Worm (Caenorhabditis elegans) whole organism, late embryonic: Measurements from ENCODE around the gene T24E12.2.

Experiments
- K02D7.2 ChIP-seq: sonication (generic microtip); optimal IDR thresholded peaks from 2 replicates; lab custom pipeline; 2017; ENCODE audit warnings: mild to moderate bottlenecking, missing genetic modification characterization, missing compliant biosample characterization
- K09A11.1 ChIP-seq: sonication (generic microtip); optimal IDR thresholded peaks from 2 replicates; lab custom pipeline; 2017; ENCODE audit warnings: antibody characterized with exemption, mild to moderate bottlenecking, missing genetic modification characterization, missing compliant biosample characterization; ENCODE audit not compliant: insufficient read depth
- ahr-1 ChIP-seq: sonication (generic microtip); optimal IDR thresholded peaks from 2 replicates; lab custom pipeline; 2016; ENCODE audit warnings: missing genetic modification characterization, missing compliant biosample characterization
- ceh-14 ChIP-seq: sonication (generic microtip); optimal IDR thresholded peaks from 2 replicates; lab custom pipeline; 2016; ENCODE audit warnings: missing genotype, missing genetic modification characterization, missing compliant biosample characterization
- ceh-18 ChIP-seq: sonication (generic microtip); optimal IDR thresholded peaks from 2 replicates; lab custom pipeline; 2016; ENCODE audit warnings: missing genetic modification characterization, missing compliant biosample characterization
- ceh-22 ChIP-seq: sonication (generic microtip); optimal IDR thresholded peaks from 2 replicates; lab custom pipeline; 2017; ENCODE audit warnings: missing biosample characterization, missing genetic modification characterization
- ceh-24 ChIP-seq: sonication (generic microtip); optimal IDR thresholded peaks from 2 replicates; lab custom pipeline; 2016; ENCODE audit warnings: mild to moderate bottlenecking, missing genetic modification characterization, missing compliant biosample characterization
- ceh-30 ChIP-seq: fragments of 150-350 bp; optimal IDR thresholded peaks from 2 replicates; lab custom pipeline; 2014; ENCODE audit warnings: missing biosample characterization, missing genetic modification characterization
- ceh-31 ChIP-seq: sonication (generic microtip); optimal IDR thresholded peaks from 2 replicates; lab custom pipeline; 2016; ENCODE audit warnings: missing genetic modification characterization, missing compliant biosample characterization
- ceh-34 ChIP-seq: sonication (generic microtip); optimal IDR thresholded peaks from 2 replicates; lab custom pipeline; 2016; ENCODE audit warnings: mild to moderate bottlenecking, missing genetic modification characterization, missing compliant biosample characterization
- ceh-45 ChIP-seq: fragments of 200-800 bp; sonication (Bioruptor generic); IDR thresholded peaks from 2 replicates; pipeline ENCODE4 v1.3.6; 2022; ENCODE audit warnings: missing genetic modification reagents, missing genetic modification characterization, missing compliant biosample characterization
- ceh-48 ChIP-seq: sonication (generic microtip); optimal IDR thresholded peaks from 2 replicates; lab custom pipeline; 2016; ENCODE audit warnings: missing genetic modification characterization, inconsistent platforms, missing compliant biosample characterization
- ceh-6 ChIP-seq: fragments of 200-800 bp; sonication (Bioruptor generic); optimal IDR thresholded peaks from 2 replicates; lab custom pipeline; 2018; ENCODE audit warnings: mild to moderate bottlenecking, missing genetic modification characterization, missing compliant biosample characterization
- ceh-9 ChIP-seq: sonication (generic microtip); optimal IDR thresholded peaks from 2 replicates; lab custom pipeline; 2016; ENCODE audit warnings: mild to moderate bottlenecking, missing genetic modification characterization, inconsistent platforms, missing compliant biosample characterization
- che-1 ChIP-seq: sonication (generic microtip); optimal IDR thresholded peaks from 2 replicates; lab custom pipeline; 2016; ENCODE audit warnings: mild to moderate bottlenecking, missing genetic modification characterization, missing compliant biosample characterization
- dmd-4 ChIP-seq: sonication (generic microtip); optimal IDR thresholded peaks from 2 replicates; lab custom pipeline; 2016; ENCODE audit warnings: borderline replicate concordance, missing genetic modification characterization, missing compliant biosample characterization
- dve-1 ChIP-seq: sonication (generic microtip); optimal IDR thresholded peaks from 2 replicates; lab custom pipeline; 2017; ENCODE audit warnings: antibody characterized with exemption, mild to moderate bottlenecking, missing genetic modification characterization, missing compliant biosample characterization
- elt-2 ChIP-seq: sonication (generic microtip); optimal IDR thresholded peaks from 2 replicates; lab custom pipeline; 2016; ENCODE audit warnings: missing genetic modification reagents, missing genetic modification characterization, missing compliant biosample characterization
- elt-4 ChIP-seq: sonication (generic microtip); optimal IDR thresholded peaks from 2 replicates; lab custom pipeline; 2016; ENCODE audit warnings: missing genetic modification characterization, missing compliant biosample characterization
- ets-4 ChIP-seq: sonication (generic microtip); optimal IDR thresholded peaks from 2 replicates; lab custom pipeline; 2016; ENCODE audit warnings: missing genetic modification characterization, missing compliant biosample characterization
- eyg-1 ChIP-seq: sonication (generic microtip); optimal IDR thresholded peaks from 2 replicates; lab custom pipeline; 2016; ENCODE audit warnings: missing genotype, missing genetic modification characterization, missing compliant biosample characterization
- fax-1 ChIP-seq: sonication (generic microtip); optimal IDR thresholded peaks from 2 replicates; lab custom pipeline; 2016; ENCODE audit warnings: missing genotype, missing genetic modification characterization, missing compliant biosample characterization
- gmeb-2 ChIP-seq: sonication (generic microtip); optimal IDR thresholded peaks from 2 replicates; lab custom pipeline; 2016; ENCODE audit warnings: missing genetic modification characterization, inconsistent platforms, missing compliant biosample characterization
- hlh-30 ChIP-seq: sonication (generic microtip); optimal IDR thresholded peaks from 2 replicates; lab custom pipeline; 2017; ENCODE audit warnings: antibody characterized with exemption, missing genetic modification characterization, missing compliant biosample characterization; ENCODE audit not compliant: insufficient read depth
- lim-6 ChIP-seq: sonication (generic microtip); optimal IDR thresholded peaks from 2 replicates; lab custom pipeline; 2016; ENCODE audit warnings: missing genetic modification characterization, missing compliant biosample characterization
- madf-2 ChIP-seq: sonication (generic microtip); optimal IDR thresholded peaks from 2 replicates; lab custom pipeline; 2017; ENCODE audit warnings: missing genetic modification characterization, missing compliant biosample characterization
- mec-3 ChIP-seq: sonication (generic microtip); optimal IDR thresholded peaks from 2 replicates; lab custom pipeline; 2016; ENCODE audit warnings: borderline replicate concordance, missing genetic modification characterization, missing compliant biosample characterization
- nfya-1 ChIP-seq: sonication (generic microtip); optimal IDR thresholded peaks from 2 replicates; lab custom pipeline; 2017; ENCODE audit warnings: missing genetic modification characterization, mild to moderate bottlenecking, missing compliant biosample characterization, antibody characterized with exemption, moderate library complexity
- nhr-11 ChIP-seq: fragments of 150-350 bp; optimal IDR thresholded peaks from 2 replicates; lab custom pipeline; 2014; ENCODE audit warnings: missing biosample characterization, missing genetic modification characterization
- nhr-232 ChIP-seq: sonication (generic microtip); optimal IDR thresholded peaks from 2 replicates; lab custom pipeline; 2016; ENCODE audit warnings: missing genetic modification characterization, missing compliant biosample characterization
- pag-3 ChIP-seq: sonication (generic microtip); optimal IDR thresholded peaks from 2 replicates; lab custom pipeline; 2016; ENCODE audit warnings: missing compliant biosample characterization, missing genetic modification characterization, borderline replicate concordance
- pat-9 ChIP-seq: fragments of 200-800 bp; sonication (Bioruptor generic); optimal IDR thresholded peaks from 2 replicates; lab custom pipeline; 2018; ENCODE audit warnings: mild to moderate bottlenecking, missing genetic modification characterization, moderate library complexity, missing compliant biosample characterization
- pax-1 ChIP-seq: fragments of 150-350 bp; optimal IDR thresholded peaks from 2 replicates; lab custom pipeline; 2014; ENCODE audit warnings: missing biosample characterization, missing genetic modification characterization
- pha-2 ChIP-seq: sonication (generic microtip); optimal IDR thresholded peaks from 2 replicates; lab custom pipeline; 2017; ENCODE audit warnings: mild to moderate bottlenecking, missing genetic modification characterization, missing compliant biosample characterization
- pha-4 ChIP-seq: fragments of 150-350 bp; optimal IDR thresholded peaks from 2 replicates; lab custom pipeline; 2018; ENCODE audit warnings: missing biosample characterization, missing genetic modification reagents, missing genetic modification characterization
- pqm-1 ChIP-seq: sonication (generic microtip); optimal IDR thresholded peaks from 2 replicates; lab custom pipeline; 2016; ENCODE audit warnings: missing genetic modification characterization, missing compliant biosample characterization
- pros-1 ChIP-seq: fragments of 150-350 bp; optimal IDR thresholded peaks from 2 replicates; lab custom pipeline; 2014; ENCODE audit warnings: missing biosample characterization, missing genetic modification reagents, missing genetic modification characterization
- ref-2 ChIP-seq: sonication (generic microtip); optimal IDR thresholded peaks from 2 replicates; lab custom pipeline; 2016; ENCODE audit warnings: missing genetic modification characterization, missing compliant biosample characterization
- sox-2 ChIP-seq: fragments of 200-800 bp; sonication (Bioruptor generic); IDR thresholded peaks from 2 replicates; pipeline ENCODE4 v1.3.6; 2022; ENCODE audit warnings: missing genetic modification reagents, missing genetic modification characterization, missing compliant biosample characterization
- sox-4 ChIP-seq: sonication (generic microtip); optimal IDR thresholded peaks from 2 replicates; lab custom pipeline; 2017; ENCODE audit warnings: mild to moderate bottlenecking, missing genetic modification characterization, inconsistent platforms, missing compliant biosample characterization
- tbx-2 ChIP-seq: sonication (generic microtip); optimal IDR thresholded peaks from 2 replicates; lab custom pipeline; 2016; ENCODE audit warnings: missing genetic modification characterization, missing compliant biosample characterization
- tbx-7 ChIP-seq: sonication (generic microtip); optimal IDR thresholded peaks from 2 replicates; lab custom pipeline; 2016; ENCODE audit warnings: missing genotype, missing genetic modification characterization, missing compliant biosample characterization
- ttx-3 ChIP-seq: sonication (generic microtip); optimal IDR thresholded peaks from 2 replicates; lab custom pipeline; 2016; ENCODE audit warnings: missing genetic modification reagents, missing genetic modification characterization, missing compliant biosample characterization
- unc-42 ChIP-seq: sonication (generic microtip); optimal IDR thresholded peaks from 2 replicates; lab custom pipeline; 2016; ENCODE audit warnings: missing genotype, missing genetic modification characterization, missing compliant biosample characterization
- unc-86 ChIP-seq: sonication (generic microtip); optimal IDR thresholded peaks from 2 replicates; lab custom pipeline; 2016; ENCODE audit warnings: missing genetic modification characterization, missing compliant biosample characterization
- zip-5 ChIP-seq: sonication (generic microtip); optimal IDR thresholded peaks from 2 replicates; lab custom pipeline; 2016; ENCODE audit warnings: missing genetic modification characterization, missing compliant biosample characterization
- ztf-16 ChIP-seq: sonication (generic microtip); optimal IDR thresholded peaks from 2 replicates; lab custom pipeline; 2017; ENCODE audit warnings: missing genetic modification characterization, missing compliant biosample characterization

Gene T24E12.2

ce11 chrII:3808104-3808503 lies 25.4 kb downstream of the T24E12.2 start, which contains the start of gene F54D10.5:
Gene F54D10.5, minus strand, starts transcription at chrII:3808177.
- TF ChIP-seq ceh-14 (tag; lab: Kevin White, UChicago): no peak
- no peak for TF ChIP-seq elt-4 (tag; lab: Kevin White, UChicago)
- no peak for TF ChIP-seq fax-1
- TF ChIP-seq pat-9 (tag; lab: Kevin White, UChicago): no peak
- peak; percentile 70 for TF ChIP-seq nfya-1
- TF ChIP-seq ceh-45 (GFP tag; lab: Robert Waterston, UW): no peak
- TF ChIP-seq elt-2 (tag; lab: Kevin White, UChicago): peak; percentile 78
- TF ChIP-seq ceh-18 (tag; lab: Kevin White, UChicago): peak; percentile 32
- TF ChIP-seq ceh-24 (tag; lab: Kevin White, UChicago): no peak
- no peak for TF ChIP-seq ceh-34 (tag; lab: Kevin White, UChicago)
- TF ChIP-seq sox-4 (tag; lab: Kevin White, UChicago): peak; percentile 4
- TF ChIP-seq ets-4 (tag; lab: Kevin White, UChicago): no peak
- TF ChIP-seq mec-3 (tag; lab: Kevin White, UChicago): no peak
- no peak for TF ChIP-seq pros-1 (tag; lab: Kevin White, UChicago)
- no peak for TF ChIP-seq sox-2 (GFP tag; lab: Robert Waterston, UW)
- no peak for TF ChIP-seq zip-5 (tag; lab: Kevin White, UChicago)
- no peak for TF ChIP-seq nhr-232 (tag; lab: Kevin White, UChicago)
- no peak for TF ChIP-seq madf-2
- TF ChIP-seq nhr-11 (tag; lab: Kevin White, UChicago): no peak
- no peak for TF ChIP-seq dve-1 (tag; lab: Kevin White, UChicago)
- no peak for TF ChIP-seq che-1 (tag; lab: Kevin White, UChicago)
- peak; percentile 53 for TF ChIP-seq ceh-31 (tag; lab: Kevin White, UChicago)
- no peak for TF ChIP-seq ref-2
- no peak for TF ChIP-seq lim-6
- TF ChIP-seq hlh-30: no peak
- TF ChIP-seq unc-86 (tag; lab: Kevin White, UChicago): peak; percentile 45
- no peak for TF ChIP-seq pha-2 (tag; lab: Kevin White, UChicago)
- no peak for TF ChIP-seq ceh-30 (tag; lab: Kevin White, UChicago)
- peak; percentile 45 for TF ChIP-seq K02D7.2 (tag; lab: Kevin White, UChicago)
- no peak for TF ChIP-seq gmeb-2
- TF ChIP-seq pqm-1 (tag; lab: Kevin White, UChicago): no peak
- peak; percentile 30 for TF ChIP-seq pax-1 (tag; lab: Kevin White, UChicago)
- TF ChIP-seq ceh-48 (tag; lab: Kevin White, UChicago): no peak
- TF ChIP-seq unc-42: peak; percentile 6
- TF ChIP-seq pag-3: no peak
- TF ChIP-seq ahr-1 (tag; lab: Kevin White, UChicago): no peak
- no peak for TF ChIP-seq ceh-9 (tag; lab: Kevin White, UChicago)
- TF ChIP-seq pha-4: no peak
- peak; percentile 36 for TF ChIP-seq ttx-3 (tag; lab: Kevin White, UChicago)
- no peak for TF ChIP-seq dmd-4 (tag; lab: Kevin White, UChicago)
- TF ChIP-seq K09A11.1: peak; percentile 32
- TF ChIP-seq ceh-22 (tag; lab: Kevin White, UChicago): no peak
- no peak for TF ChIP-seq ztf-16
- no peak for TF ChIP-seq eyg-1
- TF ChIP-seq ceh-6 (GFP tag; lab: Kevin White, UChicago): no peak
- no peak for TF ChIP-seq tbx-7 (tag; lab: Kevin White, UChicago)
- TF ChIP-seq tbx-2: peak; percentile 74
